Worm (Caenorhabditis elegans): Measurements from ENCODE around the gene F53B1.2.

DNA sequence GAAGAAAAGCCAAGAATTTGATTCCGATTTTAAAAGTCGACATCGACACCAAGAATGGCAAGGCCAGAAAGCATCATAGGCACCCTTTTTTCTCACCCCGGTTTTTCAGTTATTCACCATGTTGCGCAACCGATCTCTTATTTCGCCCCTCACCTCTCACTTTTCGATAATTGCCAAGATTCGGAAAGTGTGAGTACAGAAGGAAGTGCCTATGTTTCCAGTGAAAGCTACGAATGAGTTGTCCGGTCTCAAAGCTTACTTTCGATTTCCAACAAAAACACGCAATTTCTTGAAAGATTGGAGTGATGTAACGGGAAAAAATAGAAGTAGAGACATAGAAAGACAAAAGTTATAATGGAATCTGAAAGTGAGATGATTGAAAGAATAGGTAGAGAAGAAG is 45.0 kb downstream of the F53B1.2 start:
- TF ChIP-seq unc-39 (tag; optimal IDR thresholded peaks at IDR 0.05) = no peak
- TF ChIP-seq nhr-28 (tag; optimal IDR thresholded peaks at IDR 0.05) = no peak
- TF ChIP-seq pqm-1 (tag; optimal IDR thresholded peaks at IDR 0.05) = no peak
- no peak for TF ChIP-seq skn-1 (tag; optimal IDR thresholded peaks at IDR 0.05)
- no peak for TF ChIP-seq lin-39 (tag; optimal IDR thresholded peaks at IDR 0.05)
- TF ChIP-seq nhr-77 (tag; optimal IDR thresholded peaks at IDR 0.05) = no peak
- no peak for TF ChIP-seq ztf-4 (tag; optimal IDR thresholded peaks at IDR 0.05)
